Worm (Caenorhabditis elegans) whole organism, mixed stage, embryonic: ENCODE measurements around the gene C07A12.2.

Experiments used
- blmp-1 ChIP-seq: fragments of 150-350 bp; optimal IDR thresholded peaks from 2 replicates; lab custom pipeline; 2014; ENCODE audit warnings: missing biosample characterization, missing genetic modification characterization
- ces-1 ChIP-seq: fragments of 150-350 bp; optimal IDR thresholded peaks from 2 replicates; lab custom pipeline; 2014; ENCODE audit warnings: missing biosample characterization, missing genetic modification reagents, missing genetic modification characterization
- lin-13 ChIP-seq: fragments of 150-350 bp; optimal IDR thresholded peaks from 2 replicates; lab custom pipeline; 2014; ENCODE audit warnings: missing biosample characterization, missing genetic modification characterization
- lsy-2 ChIP-seq: fragments of 150-350 bp; optimal IDR thresholded peaks from 2 replicates; lab custom pipeline; 2014; ENCODE audit warnings: missing biosample characterization, missing genetic modification characterization
- mep-1 ChIP-seq: fragments of 150-350 bp; optimal IDR thresholded peaks from 2 replicates; lab custom pipeline; 2017; ENCODE audit warnings: missing biosample characterization, missing genetic modification reagents, missing genetic modification characterization, inconsistent platforms
- nhr-12 ChIP-seq: fragments of 150-350 bp; optimal IDR thresholded peaks from 2 replicates; lab custom pipeline; 2014; ENCODE audit warnings: missing biosample characterization, missing genetic modification characterization
- nhr-76 ChIP-seq: sonication (generic microtip); optimal IDR thresholded peaks from 2 replicates; lab custom pipeline; 2017; ENCODE audit warnings: missing biosample characterization, missing genetic modification characterization
- pha-4 ChIP-seq: fragments of 150-350 bp; optimal IDR thresholded peaks from 2 replicates; lab custom pipeline; 2018; ENCODE audit warnings: missing biosample characterization, missing genetic modification reagents, missing genetic modification characterization
- unc-39 ChIP-seq: fragments of 150-350 bp; optimal IDR thresholded peaks from 2 replicates; lab custom pipeline; 2014; ENCODE audit warnings: missing biosample characterization, missing genetic modification characterization
- unc-62 ChIP-seq: fragments of 150-350 bp; optimal IDR thresholded peaks from 2 replicates; lab custom pipeline; 2014; ENCODE audit warnings: missing biosample characterization, missing genetic modification reagents, missing genetic modification characterization
- ztf-11 ChIP-seq: fragments of 150-350 bp; optimal IDR thresholded peaks from 2 replicates; lab custom pipeline; 2014; ENCODE audit warnings: missing biosample characterization, missing genetic modification characterization

DNA sequence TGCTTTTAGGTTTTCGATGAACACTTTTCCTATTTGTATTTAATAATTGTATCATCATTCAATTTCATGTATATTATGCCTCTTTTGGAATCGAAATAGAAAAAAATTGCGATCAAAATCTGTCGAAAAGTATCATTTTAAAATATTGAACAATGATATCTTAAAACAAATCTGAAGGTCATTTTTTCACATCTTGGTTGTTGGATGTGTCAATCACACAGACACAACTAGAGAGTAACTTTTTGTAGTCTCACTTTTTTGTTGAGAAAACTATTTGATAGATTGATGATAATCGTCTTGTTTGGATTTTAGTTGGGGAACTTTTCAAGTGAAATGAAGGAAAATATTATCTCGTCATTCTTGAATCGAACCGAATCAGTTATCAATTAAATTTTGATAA is 24.6 kb downstream of the C07A12.2 start:
- TF ChIP-seq nhr-76 (tag; lab: Kevin White, UChicago) (no peak), lsy-2 (tag; lab: Kevin White, UChicago) (no peak), nhr-12 (tag; lab: Kevin White, UChicago) (no peak), mep-1 (no peak), lin-13 (tag; lab: Kevin White, UChicago) (no peak), unc-39 (tag; lab: Kevin White, UChicago) (no peak), ces-1 (GFP tag; lab: Kevin White, UChicago) (no peak), ztf-11 (tag; lab: Kevin White, UChicago) (no peak), unc-62 (GFP tag; lab: Kevin White, UChicago) (no peak), blmp-1 (tag; lab: Kevin White, UChicago) (no peak), pha-4 (tag; lab: Kevin White, UChicago) (no peak)
